Worm (Caenorhabditis elegans): Measurements from ENCODE around the gene cyp-33C12.

DNA sequence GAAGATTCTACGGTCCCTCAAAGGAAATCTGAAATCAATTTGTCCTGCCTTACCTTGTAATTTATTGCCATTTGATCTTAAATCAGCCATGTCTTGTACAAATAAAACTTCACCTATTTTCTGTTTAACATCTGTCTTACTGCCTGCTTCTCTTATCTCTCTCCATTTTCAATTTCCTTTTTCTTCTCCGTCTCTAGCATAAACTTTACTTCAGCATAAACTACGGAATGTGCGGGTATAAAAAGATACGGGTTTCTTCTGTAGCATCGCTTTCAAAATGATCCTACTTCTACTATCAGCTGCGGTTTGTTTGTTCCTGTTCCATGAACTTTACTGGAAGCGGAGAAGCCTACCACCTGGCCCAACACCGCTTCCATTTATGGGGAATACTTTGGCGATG lies 40.6 kb upstream of the cyp-33C12 start, which contains the start of gene cyp-33C5:
- TF ChIP-seq tab-1 (GFP tag; IDR thresholded peaks at IDR 0.05) (no peak), klf-2 (GFP tag; conservative IDR thresholded peaks at IDR 0.05) (no peak), flt-1 (GFP tag; IDR thresholded peaks at IDR 0.05) (no peak), T22C8.4 (GFP tag; IDR thresholded peaks at IDR 0.05) (no peak), ref-1 (GFP tag; conservative IDR thresholded peaks at IDR 0.05) (no peak), ztf-29 (GFP tag; IDR thresholded peaks at IDR 0.05) (no peak)

Data from whole organism, midembryonic.